Fruit fly (Drosophila melanogaster): ENCODE measurements around the gene Btnd.

DNA sequence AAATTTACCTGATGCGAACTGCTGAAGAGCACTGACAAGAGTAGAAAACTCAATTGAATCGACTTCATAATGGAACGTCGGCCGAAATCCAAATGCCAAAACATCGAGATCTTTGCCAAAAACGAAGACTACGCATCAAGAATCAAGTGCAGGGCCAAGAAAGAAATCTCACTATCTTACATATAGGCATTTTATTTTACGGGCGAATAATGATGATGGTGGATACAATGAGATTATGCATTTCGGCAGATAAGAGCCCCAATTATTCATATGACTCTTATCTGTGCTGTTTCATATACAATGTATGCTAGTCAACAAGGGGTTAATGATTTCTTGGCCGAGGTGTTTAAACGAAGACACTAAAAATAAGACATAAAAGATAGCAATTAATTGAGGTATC lies at the start of gene Btnd:
- TF ChIP-seq CG14655 (GFP tag; optimal IDR thresholded peaks at IDR 0.05) (no peak), rn (GFP tag; IDR thresholded peaks at IDR 0.05) (no peak), CG13204 (GFP tag; optimal IDR thresholded peaks at IDR 0.05) (no peak), Pif1A (GFP tag; optimal IDR thresholded peaks at IDR 0.05) (no peak), fd96Ca (GFP tag; IDR thresholded peaks at IDR 0.05) (no peak), Snoo (tag; optimal IDR thresholded peaks at IDR 0.05) (no peak), CG9948 (tag; optimal IDR thresholded peaks at IDR 0.05) (no peak), D1 (tag; optimal IDR thresholded peaks at IDR 0.05) (no peak), CG10348 (GFP tag; IDR thresholded peaks at IDR 0.05) (no peak), CG34367 (tag; optimal IDR thresholded peaks at IDR 0.05) (no peak), gl (tag; optimal IDR thresholded peaks at IDR 0.05) (no peak)

All from whole organism, pupa.